Worm (Caenorhabditis elegans) whole organism, L2 larva: Measurements from ENCODE around the gene vdac-1.

Source experiments
- R02D3.7 ChIP-seq: fragments of 150-350 bp; optimal IDR thresholded peaks from 2 replicates; lab custom pipeline; 2014; ENCODE audit warnings: missing biosample characterization, missing genetic modification characterization
- aly-2 ChIP-seq: fragments of 150-350 bp; optimal IDR thresholded peaks from 2 replicates; lab custom pipeline; 2014; ENCODE audit warnings: missing biosample characterization, missing genetic modification characterization
- ama-1 ChIP-seq: fragments of 150-350 bp; optimal IDR thresholded peaks from 2 replicates; lab custom pipeline; 2018; ENCODE audit warnings: inconsistent platforms
- ceh-82 ChIP-seq: fragments of 150-350 bp; optimal IDR thresholded peaks from 2 replicates; lab custom pipeline; 2014; ENCODE audit warnings: missing biosample characterization, missing genetic modification characterization
- elt-1 ChIP-seq: fragments of 150-350 bp; optimal IDR thresholded peaks from 2 replicates; lab custom pipeline; 2014; ENCODE audit warnings: missing biosample characterization, missing genetic modification characterization
- nhr-11 ChIP-seq: fragments of 150-350 bp; optimal IDR thresholded peaks from 2 replicates; lab custom pipeline; 2014; ENCODE audit warnings: missing biosample characterization, missing genetic modification characterization
- nhr-237 ChIP-seq: fragments of 150-350 bp; optimal IDR thresholded peaks from 2 replicates; lab custom pipeline; 2014; ENCODE audit warnings: missing biosample characterization, missing genetic modification characterization
- unc-62 ChIP-seq: fragments of 150-350 bp; optimal IDR thresholded peaks from 2 replicates; lab custom pipeline; 2014; ENCODE audit warnings: missing biosample characterization, missing genetic modification reagents, missing genetic modification characterization

- no peak for TF ChIP-seq nhr-11 (tag; lab: Kevin White, UChicago)
- TF ChIP-seq ama-1 (lab: Kevin White, UChicago) = no peak
- no peak for TF ChIP-seq nhr-237 (tag; lab: Kevin White, UChicago)
- no peak for TF ChIP-seq ceh-82 (tag; lab: Kevin White, UChicago)
- TF ChIP-seq R02D3.7 = no peak
- no peak for TF ChIP-seq unc-62 (GFP tag; lab: Kevin White, UChicago)
- TF ChIP-seq aly-2 = no peak
- TF ChIP-seq elt-1 = no peak
These were observed 45.4 kb upstream of the vdac-1 start, which contains the start of gene dif-1 for ce11 chrIV:7552958-7553553.
